Worm (Caenorhabditis elegans) whole organism, midembryonic: ENCODE data around the gene srw-82.
"Not testable (repeated sequence)": the region's sequence is repeated elsewhere in the genome, so short reads cannot be mapped to it uniquely, and the experiment has no call there.

Source experiments
- T22C8.4 ChIP-seq: fragments of 200-800 bp; sonication (Bioruptor generic); IDR thresholded peaks from 2 replicates; pipeline ENCODE4 v1.3.6; 2022; ENCODE audit warnings: missing genetic modification characterization, missing compliant biosample characterization
- cog-1 ChIP-seq: sonication (generic microtip); optimal IDR thresholded peaks from 2 replicates; lab custom pipeline; 2016; ENCODE audit warnings: missing genetic modification characterization, missing compliant biosample characterization
- flt-1 ChIP-seq: fragments of 200-800 bp; sonication (Bioruptor generic); IDR thresholded peaks from 2 replicates; pipeline ENCODE4 v1.3.6; 2022; ENCODE audit warnings: missing genetic modification characterization, missing compliant biosample characterization
- klf-2 ChIP-seq: fragments of 200-800 bp; sonication (Bioruptor generic); conservative IDR thresholded peaks from 2 replicates; pipeline ENCODE4 v1.3.6; 2022; ENCODE audit warnings: missing genetic modification reagents, missing genetic modification characterization, missing compliant biosample characterization
- med-1 ChIP-seq: sonication (generic microtip); optimal IDR thresholded peaks from 2 replicates; lab custom pipeline; 2017; ENCODE audit warnings: missing genetic modification characterization, mild to moderate bottlenecking, missing compliant biosample characterization, antibody characterized with exemption, missing genetic modification reagents; ENCODE audit not compliant: insufficient read depth
- ref-1 ChIP-seq: fragments of 200-800 bp; sonication (Bioruptor generic); conservative IDR thresholded peaks from 2 replicates; pipeline ENCODE4 v1.3.6; 2022; ENCODE audit warnings: missing genetic modification reagents, missing genetic modification characterization, missing compliant biosample characterization
- tab-1 ChIP-seq: fragments of 200-800 bp; sonication (Bioruptor generic); IDR thresholded peaks from 2 replicates; pipeline ENCODE4 v1.3.6; 2022; ENCODE audit warnings: missing genetic modification characterization, missing compliant biosample characterization
- ztf-23 ChIP-seq: fragments of 200-800 bp; sonication (Bioruptor generic); IDR thresholded peaks from 2 replicates; pipeline ENCODE4 v1.3.6; 2022; ENCODE audit warnings: missing genetic modification reagents, missing genetic modification characterization, missing compliant biosample characterization
- ztf-29 ChIP-seq: fragments of 200-800 bp; sonication (Bioruptor generic); IDR thresholded peaks from 2 replicates; pipeline ENCODE4 v1.3.6; 2022; ENCODE audit warnings: missing genetic modification reagents, missing genetic modification characterization, missing compliant biosample characterization

srw-82 gene

DNA sequence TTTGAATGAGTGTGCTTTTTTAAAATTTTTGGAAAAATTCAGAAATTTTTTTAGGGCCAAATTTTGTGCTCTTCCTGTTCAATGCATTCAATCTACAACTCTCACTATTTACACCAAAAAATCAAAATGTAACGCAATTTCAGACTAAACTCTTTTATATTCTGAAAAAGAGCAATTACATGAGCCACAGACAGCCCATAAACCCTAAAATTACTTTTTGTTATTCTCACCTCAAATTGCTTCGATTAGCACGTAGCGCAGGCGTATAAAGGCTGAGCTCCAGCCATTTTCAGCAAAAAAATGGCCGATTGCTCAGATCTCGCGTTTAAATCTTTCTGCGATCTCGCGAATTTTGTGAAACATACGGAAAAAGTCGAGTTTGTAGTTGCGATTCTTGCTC lies at the start of gene srw-82:
TSS of gene srw-82 (plus strand) at position 301 of the 400 bp plus-strand sequence.
- TF ChIP-seq ztf-29: no peak
- no peak for TF ChIP-seq flt-1 (GFP tag; lab: Robert Waterston, UW)
- no peak for TF ChIP-seq tab-1 (GFP tag; lab: Robert Waterston, UW)

DNA sequence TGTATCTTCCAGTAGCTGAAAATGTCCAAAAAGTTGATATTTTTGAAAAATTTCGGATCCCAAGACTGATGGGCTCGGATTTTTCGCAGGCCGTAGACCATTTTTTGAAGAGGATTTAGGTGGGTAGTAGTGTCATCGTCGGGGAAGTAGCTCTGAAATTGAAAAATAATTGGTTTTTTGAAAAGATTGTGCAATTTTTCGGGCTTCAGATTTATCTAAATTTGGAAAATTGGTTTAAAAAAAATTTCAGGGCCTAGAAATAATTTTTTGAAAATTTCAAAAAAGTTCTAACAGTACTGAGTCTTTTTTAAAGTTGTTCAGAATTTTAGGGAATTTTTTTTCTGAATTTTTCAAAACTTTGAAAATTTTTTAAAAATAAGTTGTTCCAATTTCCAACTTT lies 49.0 kb upstream of the srw-82 start, which contains the start of gene nhr-288:
TSS of gene nhr-288 (minus strand) at position 101 of the 400 bp plus-strand sequence.
- TF ChIP-seq ztf-23 (GFP tag; lab: Robert Waterston, UW): no peak

- TF ChIP-seq ztf-23 (GFP tag; lab: Robert Waterston, UW): no peak
- TF ChIP-seq ztf-29: no peak
- no peak for TF ChIP-seq ref-1 (GFP tag; lab: Robert Waterston, UW)
- TF ChIP-seq flt-1 (GFP tag; lab: Robert Waterston, UW): no peak
- no peak for TF ChIP-seq klf-2 (GFP tag; lab: Robert Waterston, UW)
- no peak for TF ChIP-seq tab-1 (GFP tag; lab: Robert Waterston, UW)
- TF ChIP-seq cog-1 (tag; lab: Kevin White, UChicago): no peak
- no peak for TF ChIP-seq med-1
- TF ChIP-seq T22C8.4 (GFP tag; lab: Robert Waterston, UW): no peak
Measured at ce11 chrV:18389046-18389445, 42.5 kb upstream of the srw-82 start, which contains the start of the genes Y51A2B.4 and Y51A2B.5. TSS of gene Y51A2B.4 (minus strand) at chrV:18389146. TSS of gene Y51A2B.5 (plus strand) at chrV:18389277.

- no peak for TF ChIP-seq ztf-23 (GFP tag; lab: Robert Waterston, UW)
- TF ChIP-seq ref-1 (GFP tag; lab: Robert Waterston, UW): no peak
- TF ChIP-seq T22C8.4 (GFP tag; lab: Robert Waterston, UW): no peak
- TF ChIP-seq cog-1 (tag; lab: Kevin White, UChicago): no peak
- no peak for TF ChIP-seq tab-1 (GFP tag; lab: Robert Waterston, UW)
- TF ChIP-seq flt-1 (GFP tag; lab: Robert Waterston, UW): no peak
- TF ChIP-seq ztf-29: no peak
- TF ChIP-seq med-1: no peak
- no peak for TF ChIP-seq klf-2 (GFP tag; lab: Robert Waterston, UW)
Measured at ce11 chrV:18394203-18394602, 37.3 kb upstream of the srw-82 start, which contains the start of gene Y51A2B.6. TSS of gene Y51A2B.6 (minus strand) at chrV:18394303.

DNA sequence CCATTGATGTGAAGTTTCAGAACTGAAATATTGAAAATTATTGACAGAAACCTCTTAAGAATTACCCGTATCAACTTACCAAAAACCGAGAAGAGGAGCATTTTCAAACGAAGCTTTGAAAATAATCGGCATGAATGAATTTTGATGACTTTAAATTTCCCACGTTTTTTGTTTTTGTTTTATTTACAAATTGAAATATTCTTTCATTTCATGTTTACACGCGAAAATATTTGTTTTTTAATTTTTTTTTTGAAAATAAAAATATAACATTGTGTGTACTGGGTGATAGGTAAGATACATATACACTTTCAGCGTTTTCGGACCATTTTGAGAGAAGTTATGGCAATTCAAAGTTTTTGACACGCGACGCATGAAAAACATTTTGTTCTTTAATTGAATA lies 35.9 kb upstream of the srw-82 start, which contains the start of gene Y51A2B.9:
TSS of gene Y51A2B.9 (minus strand) at position 101 of the 400 bp plus-strand sequence.
- TF ChIP-seq tab-1 (GFP tag; lab: Robert Waterston, UW): no peak
- TF ChIP-seq flt-1 (GFP tag; lab: Robert Waterston, UW): no peak
- no peak for TF ChIP-seq med-1
- TF ChIP-seq ref-1 (GFP tag; lab: Robert Waterston, UW): no peak
- TF ChIP-seq klf-2 (GFP tag; lab: Robert Waterston, UW): no peak
- TF ChIP-seq cog-1 (tag; lab: Kevin White, UChicago): no peak

- TF ChIP-seq cog-1 (tag; lab: Kevin White, UChicago): no peak
- TF ChIP-seq ref-1 (GFP tag; lab: Robert Waterston, UW): no peak
- no peak for TF ChIP-seq flt-1 (GFP tag; lab: Robert Waterston, UW)
- TF ChIP-seq ztf-23 (GFP tag; lab: Robert Waterston, UW): no peak
- no peak for TF ChIP-seq klf-2 (GFP tag; lab: Robert Waterston, UW)
- no peak for TF ChIP-seq med-1
Measured at ce11 chrV:18397814-18398213, 33.7 kb upstream of the srw-82 start, which contains the start of gene Y51A2B.16. TSS of gene Y51A2B.16 (minus strand) at chrV:18397914.

- TF ChIP-seq ref-1 (GFP tag; lab: Robert Waterston, UW): no peak
- no peak for TF ChIP-seq ztf-29
- no peak for TF ChIP-seq flt-1 (GFP tag; lab: Robert Waterston, UW)
- TF ChIP-seq cog-1 (tag; lab: Kevin White, UChicago): no peak
- TF ChIP-seq med-1: no peak
- no peak for TF ChIP-seq klf-2 (GFP tag; lab: Robert Waterston, UW)
- TF ChIP-seq tab-1 (GFP tag; lab: Robert Waterston, UW): no peak
- TF ChIP-seq ztf-23 (GFP tag; lab: Robert Waterston, UW): no peak
- no peak for TF ChIP-seq T22C8.4 (GFP tag; lab: Robert Waterston, UW)
Measured at ce11 chrV:18402743-18403142, 28.8 kb upstream of the srw-82 start.

- not testable (repeated sequence) for TF ChIP-seq tab-1 (GFP tag; lab: Robert Waterston, UW); flt-1 (GFP tag; lab: Robert Waterston, UW); cog-1 (tag; lab: Kevin White, UChicago)
Measured at ce11 chrV:18404767-18405166, 26.8 kb upstream of the srw-82 start, which contains the start of gene srh-209. TSS of gene srh-209 (minus strand) at chrV:18404867.

ce11 chrV:18410142-18410541 lies 21.4 kb upstream of the srw-82 start, which contains the start of gene srh-207:
TSS of gene srh-207 (minus strand) at chrV:18410242.
- no peak for TF ChIP-seq med-1
- no peak for TF ChIP-seq ztf-29
- TF ChIP-seq klf-2 (GFP tag; lab: Robert Waterston, UW): no peak
- no peak for TF ChIP-seq ref-1 (GFP tag; lab: Robert Waterston, UW)
- TF ChIP-seq T22C8.4 (GFP tag; lab: Robert Waterston, UW): no peak

- no peak for TF ChIP-seq ztf-29
- TF ChIP-seq ztf-23 (GFP tag; lab: Robert Waterston, UW): no peak
- no peak for TF ChIP-seq klf-2 (GFP tag; lab: Robert Waterston, UW)
- no peak for TF ChIP-seq cog-1 (tag; lab: Kevin White, UChicago)
- no peak for TF ChIP-seq T22C8.4 (GFP tag; lab: Robert Waterston, UW)
- no peak for TF ChIP-seq ref-1 (GFP tag; lab: Robert Waterston, UW)
- TF ChIP-seq med-1: no peak
- no peak for TF ChIP-seq flt-1 (GFP tag; lab: Robert Waterston, UW)
Measured at ce11 chrV:18412351-18412750, 19.2 kb upstream of the srw-82 start.
